Worm (Caenorhabditis elegans) whole organism, L4/young adult: ENCODE results near the gene nhx-2.

ENCODE experiments used
- W03F9.2 ChIP-seq: fragments of 150-350 bp; optimal IDR thresholded peaks from 2 replicates; lab custom pipeline; 2014; ENCODE audit warnings: missing biosample characterization, missing genetic modification characterization
- dao-5 ChIP-seq: sonication (generic microtip); optimal IDR thresholded peaks from 2 replicates; lab custom pipeline; 2016; ENCODE audit warnings: missing genotype, missing genetic modification characterization, moderate library complexity, missing compliant biosample characterization
- him-1 ChIP-seq: sonication (generic microtip); optimal IDR thresholded peaks from 2 replicates; lab custom pipeline; 2016; ENCODE audit warnings: missing genotype, missing genetic modification reagents, missing genetic modification characterization, missing compliant biosample characterization

- TF ChIP-seq him-1 (tag; lab: Kevin White, UChicago) = no peak
- TF ChIP-seq dao-5 = no peak
- no peak for TF ChIP-seq W03F9.2
Measured at ce11 chrII:7699009-7699408, 5.3 kb upstream of the nhx-2 start, which contains the start of the genes moa-2 and cdk-11.1.
